Worm (Caenorhabditis elegans) whole organism, L4 larva: ENCODE measurements around the gene srx-50.

Source experiments
- D1046.2 ChIP-seq: fragments of 200-800 bp; sonication (Bioruptor generic); IDR thresholded peaks from 2 replicates; pipeline ENCODE4 v1.3.6; 2022; ENCODE audit warnings: missing genetic modification characterization, missing compliant biosample characterization
- F10B5.3 ChIP-seq: sonication (generic microtip); optimal IDR thresholded peaks from 2 replicates; lab custom pipeline; 2016; ENCODE audit warnings: mild to moderate bottlenecking, missing genetic modification characterization, missing compliant biosample characterization
- F37D6.2 ChIP-seq: sonication (generic microtip); optimal IDR thresholded peaks from 2 replicates; lab custom pipeline; 2016; ENCODE audit warnings: mild to moderate bottlenecking, missing genetic modification characterization, missing compliant biosample characterization
- F44E2.7 ChIP-seq: fragments of 200-800 bp; sonication (Bioruptor generic); IDR thresholded peaks from 2 replicates; pipeline ENCODE4 v2.1.2; 2022; ENCODE audit warnings: missing genetic modification characterization, missing compliant biosample characterization
- Y105C5A.15 ChIP-seq: fragments of 200-800 bp; sonication (Bioruptor generic); IDR thresholded peaks from 2 replicates; pipeline ENCODE4 v1.3.6; 2022; ENCODE audit warnings: missing genetic modification characterization, missing compliant biosample characterization
- Y48G9A.11 ChIP-seq: fragments of 200-800 bp; sonication (Bioruptor generic); IDR thresholded peaks from 2 replicates; pipeline ENCODE4 v1.3.6; 2022; ENCODE audit warnings: missing genetic modification reagents, missing genetic modification characterization, missing compliant biosample characterization
- ZK337.2 ChIP-seq: fragments of 200-800 bp; sonication (Bioruptor generic); IDR thresholded peaks from 2 replicates; pipeline ENCODE4 v1.3.6; 2022; ENCODE audit warnings: missing genetic modification reagents, missing genetic modification characterization, missing compliant biosample characterization
- aha-1 ChIP-seq: fragments of 150-350 bp; peaks from one replicate; lab custom pipeline; 2014; ENCODE audit warnings: missing biosample characterization, missing genetic modification characterization
- aly-2 ChIP-seq: sonication (generic microtip); optimal IDR thresholded peaks from 2 replicates; lab custom pipeline; 2018; ENCODE audit warnings: missing biosample characterization, missing genetic modification characterization
- arid-1 ChIP-seq: fragments of 200-800 bp; sonication (Bioruptor generic); conservative IDR thresholded peaks from 2 replicates; pipeline ENCODE4 v1.3.6; 2022; ENCODE audit warnings: missing genetic modification reagents, missing genetic modification characterization, missing compliant biosample characterization
- ceh-20 ChIP-seq: fragments of 200-800 bp; sonication (Bioruptor generic); IDR thresholded peaks from 2 replicates; pipeline ENCODE4 v1.3.6; 2022; ENCODE audit warnings: missing genetic modification reagents, missing genetic modification characterization, missing compliant biosample characterization
- ceh-28 ChIP-seq: fragments of 150-350 bp; optimal IDR thresholded peaks from 2 replicates; lab custom pipeline; 2014; ENCODE audit warnings: missing biosample characterization, missing genetic modification reagents, missing genetic modification characterization
- ceh-32 ChIP-seq: sonication (generic microtip); optimal IDR thresholded peaks from 2 replicates; lab custom pipeline; 2016; ENCODE audit warnings: mild to moderate bottlenecking, missing genetic modification characterization, missing compliant biosample characterization; ENCODE audit not compliant: poor library complexity
- ceh-62 ChIP-seq: sonication (generic microtip); optimal IDR thresholded peaks from 2 replicates; lab custom pipeline; 2017; ENCODE audit warnings: missing biosample characterization, missing genetic modification characterization
- cey-2 ChIP-seq: sonication (generic microtip); optimal IDR thresholded peaks from 3 replicates; lab custom pipeline; 2017; ENCODE audit warnings: missing genetic modification characterization, mild to moderate bottlenecking, missing compliant biosample characterization, antibody characterized with exemption, borderline replicate concordance; ENCODE audit not compliant: insufficient read depth
- daf-16 ChIP-seq, 3 experiments: sonication (generic microtip); optimal IDR thresholded peaks; 2 replicates each; lab custom pipeline; 2016 to 2017; ENCODE audit warnings: missing genetic modification characterization in 3 of 3, missing genetic modification reagents in 3 of 3, mild to moderate bottlenecking in 2 of 3, missing compliant biosample characterization in 2 of 3, missing biosample characterization in 1 of 3, moderate library complexity in 1 of 3
- daf-8 ChIP-seq: fragments of 200-800 bp; sonication (Bioruptor generic); IDR thresholded peaks from 2 replicates; pipeline ENCODE4 v1.3.6; 2022; ENCODE audit warnings: missing genetic modification characterization, missing compliant biosample characterization
- dmd-6 ChIP-seq: fragments of 200-800 bp; sonication (Bioruptor generic); IDR thresholded peaks from 2 replicates; pipeline ENCODE4 v1.3.6; 2022; ENCODE audit warnings: missing genetic modification reagents, missing genetic modification characterization, missing compliant biosample characterization
- dmd-9 ChIP-seq: fragments of 200-800 bp; sonication (Bioruptor generic); IDR thresholded peaks from 2 replicates; pipeline ENCODE4 v1.3.6; 2022; ENCODE audit warnings: missing genetic modification reagents, missing genetic modification characterization, missing compliant biosample characterization
- fos-1 ChIP-seq: fragments of 150-350 bp; optimal IDR thresholded peaks from 2 replicates; lab custom pipeline; 2014; ENCODE audit warnings: missing biosample characterization, missing genetic modification characterization
- gei-8 ChIP-seq: fragments of 200-800 bp; sonication (Bioruptor generic); optimal IDR thresholded peaks from 2 replicates; lab custom pipeline; 2018; ENCODE audit warnings: mild to moderate bottlenecking, missing genetic modification characterization, missing compliant biosample characterization
- hlh-30 ChIP-seq: sonication (generic microtip); optimal IDR thresholded peaks from 2 replicates; lab custom pipeline; 2017; ENCODE audit warnings: antibody characterized with exemption, mild to moderate bottlenecking, missing genetic modification characterization, missing compliant biosample characterization; ENCODE audit not compliant: insufficient read depth
- lin-13 ChIP-seq: fragments of 150-350 bp; optimal IDR thresholded peaks from 2 replicates; lab custom pipeline; 2014; ENCODE audit warnings: missing biosample characterization, missing genetic modification reagents, missing genetic modification characterization
- lsy-2 ChIP-seq, 2 experiments: fragments of 150-350 bp in 1 of 2; sonication (generic microtip) in 1 of 2; optimal IDR thresholded peaks; 2 replicates each; lab custom pipeline; 2014 to 2017; ENCODE audit warnings: missing biosample characterization in 2 of 2, missing genetic modification characterization in 2 of 2
- mdl-1 ChIP-seq, 2 experiments: fragments of 150-350 bp in 1 of 2; sonication (generic microtip) in 1 of 2; optimal IDR thresholded peaks; 2 replicates each; lab custom pipeline; 2014 to 2017; ENCODE audit warnings: missing biosample characterization in 2 of 2, missing genetic modification characterization in 2 of 2
- mep-1 ChIP-seq: fragments of 150-350 bp; sonication (generic microtip); optimal IDR thresholded peaks from 3 replicates; lab custom pipeline; 2014; ENCODE audit warnings: missing biosample characterization, missing genetic modification characterization
- mes-2 ChIP-seq: sonication (generic microtip); optimal IDR thresholded peaks from 2 replicates; lab custom pipeline; 2016; ENCODE audit warnings: missing genotype, mild to moderate bottlenecking, missing genetic modification characterization, missing compliant biosample characterization; ENCODE audit not compliant: poor library complexity, severe bottlenecking
- mxl-3 ChIP-seq: fragments of 200-800 bp; sonication (Bioruptor generic); optimal IDR thresholded peaks from 2 replicates; lab custom pipeline; 2018; ENCODE audit warnings: mild to moderate bottlenecking, missing genetic modification characterization, missing compliant biosample characterization
- nhr-237 ChIP-seq: sonication (generic microtip); optimal IDR thresholded peaks from 2 replicates; lab custom pipeline; 2017; ENCODE audit warnings: missing biosample characterization, missing genetic modification characterization
- nhr-41 ChIP-seq: fragments of 200-800 bp; sonication (Bioruptor generic); IDR thresholded peaks from 2 replicates; pipeline ENCODE4 v1.3.6; 2022; ENCODE audit warnings: missing genetic modification reagents, missing genetic modification characterization, missing compliant biosample characterization
- nhr-42 ChIP-seq: fragments of 200-800 bp; sonication (Bioruptor generic); IDR thresholded peaks from 2 replicates; pipeline ENCODE4 v1.3.6; 2022; ENCODE audit warnings: missing genetic modification characterization, missing compliant biosample characterization
- nhr-6 ChIP-seq: fragments of 150-350 bp; optimal IDR thresholded peaks from 2 replicates; lab custom pipeline; 2014; ENCODE audit warnings: missing biosample characterization, missing genetic modification characterization
- nhr-77 ChIP-seq: fragments of 150-350 bp; optimal IDR thresholded peaks from 2 replicates; lab custom pipeline; 2014; ENCODE audit warnings: missing biosample characterization, missing genetic modification characterization
- php-3 ChIP-seq: fragments of 200-800 bp; sonication (Bioruptor generic); IDR thresholded peaks from 2 replicates; pipeline ENCODE4 v1.3.6; 2022; ENCODE audit warnings: missing genetic modification reagents, missing genetic modification characterization, missing compliant biosample characterization
- snpc-1.2 ChIP-seq: fragments of 200-800 bp; sonication (Bioruptor generic); IDR thresholded peaks from 2 replicates; pipeline ENCODE4 v1.3.6; 2022; ENCODE audit warnings: missing genetic modification reagents, missing genetic modification characterization, missing compliant biosample characterization
- snpc-4 ChIP-seq: fragments of 150-350 bp; optimal IDR thresholded peaks from 2 replicates; lab custom pipeline; 2014; ENCODE audit warnings: missing biosample characterization, missing genetic modification characterization
- spr-1 ChIP-seq: sonication (generic microtip); optimal IDR thresholded peaks from 2 replicates; lab custom pipeline; 2016; ENCODE audit warnings: mild to moderate bottlenecking, missing genetic modification characterization, missing compliant biosample characterization
- spr-3 ChIP-seq: fragments of 200-800 bp; sonication (Bioruptor generic); optimal IDR thresholded peaks from 2 replicates; lab custom pipeline; 2018; ENCODE audit warnings: mild to moderate bottlenecking, missing genetic modification characterization, missing compliant biosample characterization
- unc-130 ChIP-seq: sonication (generic microtip); optimal IDR thresholded peaks from 2 replicates; lab custom pipeline; 2016; ENCODE audit warnings: missing genetic modification reagents, missing genetic modification characterization, missing compliant biosample characterization
- unc-62 ChIP-seq, 3 experiments: fragments of 150-350 bp in 1 of 3; sonication (generic microtip); optimal IDR thresholded peaks in 2 of 3; peaks in 1 of 3; 1 replicate in 1 of 3; 2 replicates in 2 of 3; lab custom pipeline; 2014 to 2017; ENCODE audit warnings: missing biosample characterization in 3 of 3, missing genetic modification characterization in 3 of 3, missing genetic modification reagents in 3 of 3, missing genotype in 1 of 3
- vab-7 ChIP-seq: fragments of 200-800 bp; sonication (Bioruptor generic); IDR thresholded peaks from 2 replicates; pipeline ENCODE4 v1.3.6; 2022; ENCODE audit warnings: missing genetic modification reagents, missing genetic modification characterization, missing compliant biosample characterization
- zfp-2 ChIP-seq: sonication (generic microtip); optimal IDR thresholded peaks from 2 replicates; lab custom pipeline; 2016; ENCODE audit warnings: mild to moderate bottlenecking, missing genetic modification characterization, missing compliant biosample characterization
- zfp-3 ChIP-seq: fragments of 200-800 bp; sonication (Bioruptor generic); conservative IDR thresholded peaks from 2 replicates; pipeline ENCODE4 v1.3.6; 2022; ENCODE audit warnings: missing genetic modification reagents, missing genetic modification characterization, missing compliant biosample characterization
- zip-11 ChIP-seq: fragments of 200-800 bp; sonication (Bioruptor generic); IDR thresholded peaks from 2 replicates; pipeline ENCODE4 v1.3.6; 2022; ENCODE audit warnings: missing genetic modification characterization, missing compliant biosample characterization
- zip-2 ChIP-seq: fragments of 150-350 bp; optimal IDR thresholded peaks from 2 replicates; lab custom pipeline; 2014; ENCODE audit warnings: missing biosample characterization, missing genetic modification characterization
- ztf-7 ChIP-seq: fragments of 150-350 bp; optimal IDR thresholded peaks from 2 replicates; lab custom pipeline; 2014; ENCODE audit warnings: missing biosample characterization, missing genetic modification characterization

srx-50 gene

ce11 chrIV:7075063-7075462 is 17.3 kb downstream of the srx-50 start, which contains the start of gene srg-50:
srg-50 (minus strand) TSS chrIV:7075163.
- TF ChIP-seq zip-11 (GFP tag; lab: Robert Waterston, UW) (no peak), aha-1 (peak; percentile 33)
- TF ChIP-seq, all 104 proteins: peak for 1

ce11 chrIV:7081214-7081613 is 23.4 kb downstream of the srx-50 start, which contains the start of gene Y43B11AR.1:
Y43B11AR.1 (plus strand) TSS chrIV:7081514.
- TF ChIP-seq lin-13 (GFP tag; lab: Kevin White, UChicago): no peak
- TF ChIP-seq nhr-42: no peak
- TF ChIP-seq unc-130 (GFP tag; lab: Kevin White, UChicago): no peak
- no peak for TF ChIP-seq spr-3 (GFP tag; lab: Kevin White, UChicago)
- TF ChIP-seq unc-62 (GFP tag; optimal IDR thresholded peaks at IDR 0.05 in 1 of 2; lab: Kevin White, UChicago): no peak
- no peak for TF ChIP-seq unc-62 (tag; optimal IDR thresholded peaks at IDR 0.05; lab: Kevin White, UChicago)
- no peak for TF ChIP-seq dmd-6
- TF ChIP-seq dmd-9 (GFP tag; lab: Robert Waterston, UW): no peak
- no peak for TF ChIP-seq nhr-77 (tag; lab: Kevin White, UChicago)

ce11 chrIV:7083382-7083784 is 25.6 kb downstream of the srx-50 start, which contains the start of gene Y43B11AR.3:
Y43B11AR.3 (minus strand) TSS chrIV:7083716.
- peak; percentile 39 for TF ChIP-seq mes-2 (tag; lab: Kevin White, UChicago)
- no peak for TF ChIP-seq ceh-62 (tag; lab: Kevin White, UChicago)
- no peak for TF ChIP-seq daf-8 (GFP tag; lab: Robert Waterston, UW)
- TF ChIP-seq nhr-41 (GFP tag; lab: Robert Waterston, UW): no peak
- TF ChIP-seq ceh-20 (GFP tag; lab: Robert Waterston, UW): no peak
- TF ChIP-seq Y48G9A.11: peak; percentile 85; the same call in 1 of the 2 replicates
- no peak for TF ChIP-seq nhr-237 (tag; lab: Kevin White, UChicago)
- TF ChIP-seq snpc-1.2 (GFP tag; lab: Robert Waterston, UW): peak; percentile 94
- no peak for TF ChIP-seq dmd-6
- peak; percentile 75 for TF ChIP-seq arid-1
- no peak for TF ChIP-seq lsy-2 (tag; optimal IDR thresholded peaks at IDR 0.05; lab: Kevin White, UChicago)
- TF ChIP-seq ceh-32: no peak
- TF ChIP-seq D1046.2 (GFP tag; lab: Robert Waterston, UW): no peak
- no peak for TF ChIP-seq ZK337.2 (GFP tag; lab: Robert Waterston, UW)
- TF ChIP-seq hlh-30 (tag; lab: Kevin White, UChicago): no peak
- TF ChIP-seq zfp-3 (GFP tag; lab: Robert Waterston, UW): peak; percentile 24; the same call in 1 of the 2 replicates
- TF ChIP-seq spr-3 (GFP tag; lab: Kevin White, UChicago): peak; percentile 49
- no peak for TF ChIP-seq mdl-1 (tag; optimal IDR thresholded peaks at IDR 0.05; lab: Kevin White, UChicago)
- no peak for TF ChIP-seq mxl-3 (GFP tag; lab: Kevin White, UChicago)
- no peak for TF ChIP-seq snpc-4 (tag; lab: Kevin White, UChicago)
- no peak for TF ChIP-seq nhr-42
- TF ChIP-seq F37D6.2 (tag; lab: Kevin White, UChicago): no peak
- no peak for TF ChIP-seq aly-2
- no peak for TF ChIP-seq ztf-7
- no peak for TF ChIP-seq fos-1
- no peak for TF ChIP-seq mep-1 (tag; lab: Kevin White, UChicago)
- TF ChIP-seq gei-8 (GFP tag; lab: Kevin White, UChicago): peak; percentile 17
- TF ChIP-seq daf-16 (GFP tag; optimal IDR thresholded peaks at IDR 0.05; lab: Kevin White, UChicago): no peak
- no peak for TF ChIP-seq daf-16 (tag; optimal IDR thresholded peaks at IDR 0.05; lab: Kevin White, UChicago)
- TF ChIP-seq zfp-2: no peak
- TF ChIP-seq php-3 (GFP tag; lab: Robert Waterston, UW): no peak
- TF ChIP-seq Y105C5A.15 (GFP tag; lab: Robert Waterston, UW): peak; percentile 64; the same call in 1 of the 2 replicates
- no peak for TF ChIP-seq zip-2 (tag; lab: Kevin White, UChicago)
- no peak for TF ChIP-seq F10B5.3 (tag; lab: Kevin White, UChicago)
- TF ChIP-seq spr-1: peak; percentile 32
- TF ChIP-seq cey-2 (tag; lab: Kevin White, UChicago): no peak
- no peak for TF ChIP-seq nhr-6 (tag; lab: Kevin White, UChicago)
- TF ChIP-seq F44E2.7: 0 out of 2 replicates have a peak, but pooled peaks have one; percentile 61
- no peak for TF ChIP-seq unc-62 (GFP tag; optimal IDR thresholded peaks at IDR 0.05 in 1 of 2; lab: Kevin White, UChicago)
- TF ChIP-seq unc-62 (tag; optimal IDR thresholded peaks at IDR 0.05; lab: Kevin White, UChicago): no peak
- peak; percentile 54; the same call in 1 of the 2 replicates for TF ChIP-seq vab-7
- no peak for TF ChIP-seq ceh-28 (tag; lab: Kevin White, UChicago)
